Worm (Caenorhabditis elegans) whole organism, L2 larva: Measurements from ENCODE around the gene C48B4.10.

Source experiments
- C34F6.9 ChIP-seq: fragments of 150-350 bp; optimal IDR thresholded peaks from 2 replicates; lab custom pipeline; 2014; ENCODE audit warnings: missing biosample characterization, missing genetic modification characterization
- Y55F3AM.14 ChIP-seq: fragments of 200-800 bp; sonication (Bioruptor generic); optimal IDR thresholded peaks from 2 replicates; lab custom pipeline; 2018; ENCODE audit warnings: mild to moderate bottlenecking, missing genetic modification characterization, missing compliant biosample characterization
- alr-1 ChIP-seq: fragments of 150-350 bp; optimal IDR thresholded peaks from 2 replicates; lab custom pipeline; 2014; ENCODE audit warnings: missing biosample characterization, missing genetic modification characterization
- aly-2 ChIP-seq: fragments of 150-350 bp; optimal IDR thresholded peaks from 2 replicates; lab custom pipeline; 2014; ENCODE audit warnings: missing biosample characterization, missing genetic modification characterization
- ceh-16 ChIP-seq: fragments of 150-350 bp; optimal IDR thresholded peaks from 2 replicates; lab custom pipeline; 2014; ENCODE audit warnings: missing biosample characterization, missing genetic modification characterization
- dmd-4 ChIP-seq: sonication (generic microtip); optimal IDR thresholded peaks from 2 replicates; lab custom pipeline; 2017; ENCODE audit warnings: missing biosample characterization, missing genetic modification characterization
- egl-27 ChIP-seq: sonication (generic microtip); optimal IDR thresholded peaks from 3 replicates; lab custom pipeline; 2017; ENCODE audit warnings: missing biosample characterization, missing genetic modification reagents, missing genetic modification characterization
- elt-1 ChIP-seq: fragments of 150-350 bp; optimal IDR thresholded peaks from 2 replicates; lab custom pipeline; 2014; ENCODE audit warnings: missing biosample characterization, missing genetic modification characterization
- elt-3 ChIP-seq: sonication (generic microtip); optimal IDR thresholded peaks from 2 replicates; lab custom pipeline; 2017; ENCODE audit warnings: missing biosample characterization, missing genetic modification characterization
- gmeb-1 ChIP-seq: fragments of 150-350 bp; optimal IDR thresholded peaks from 2 replicates; lab custom pipeline; 2014; ENCODE audit warnings: missing biosample characterization, missing genetic modification characterization
- lin-13 ChIP-seq: fragments of 150-350 bp; optimal IDR thresholded peaks from 2 replicates; lab custom pipeline; 2014; ENCODE audit warnings: missing biosample characterization, missing genetic modification reagents, missing genetic modification characterization
- lin-39 ChIP-seq: fragments of 150-350 bp; optimal IDR thresholded peaks from 2 replicates; lab custom pipeline; 2014; ENCODE audit warnings: missing biosample characterization, missing genetic modification reagents, missing genetic modification characterization
- mab-5 ChIP-seq: fragments of 150-350 bp; optimal IDR thresholded peaks from 2 replicates; lab custom pipeline; 2014; ENCODE audit warnings: missing biosample characterization, missing genetic modification characterization
- mbf-1 ChIP-seq: sonication (generic microtip); optimal IDR thresholded peaks from 2 replicates; lab custom pipeline; 2017; ENCODE audit warnings: missing biosample characterization, missing genetic modification characterization
- nhr-10 ChIP-seq: sonication (generic microtip); optimal IDR thresholded peaks from 2 replicates; lab custom pipeline; 2017; ENCODE audit warnings: missing biosample characterization, missing genetic modification characterization
- nhr-12 ChIP-seq: fragments of 150-350 bp; optimal IDR thresholded peaks from 2 replicates; lab custom pipeline; 2014; ENCODE audit warnings: missing biosample characterization, missing genetic modification characterization
- nhr-129 ChIP-seq: fragments of 150-350 bp; optimal IDR thresholded peaks from 2 replicates; lab custom pipeline; 2014; ENCODE audit warnings: missing biosample characterization, missing genetic modification characterization
- nhr-21 ChIP-seq: fragments of 150-350 bp; optimal IDR thresholded peaks from 2 replicates; lab custom pipeline; 2014; ENCODE audit warnings: missing biosample characterization, missing genetic modification characterization
- nhr-23 ChIP-seq: fragments of 150-350 bp; optimal IDR thresholded peaks from 2 replicates; lab custom pipeline; 2014; ENCODE audit warnings: missing biosample characterization, missing genetic modification reagents, missing genetic modification characterization
- nhr-237 ChIP-seq: fragments of 150-350 bp; optimal IDR thresholded peaks from 2 replicates; lab custom pipeline; 2014; ENCODE audit warnings: missing biosample characterization, missing genetic modification characterization
- nhr-6 ChIP-seq: fragments of 150-350 bp; optimal IDR thresholded peaks from 2 replicates; lab custom pipeline; 2014; ENCODE audit warnings: missing biosample characterization, missing genetic modification characterization
- nhr-77 ChIP-seq: fragments of 150-350 bp; optimal IDR thresholded peaks from 2 replicates; lab custom pipeline; 2014; ENCODE audit warnings: missing biosample characterization, missing genetic modification characterization
- peb-1 ChIP-seq: fragments of 150-350 bp; optimal IDR thresholded peaks from 2 replicates; lab custom pipeline; 2014; ENCODE audit warnings: missing biosample characterization, missing genetic modification characterization
- sem-4 ChIP-seq: fragments of 150-350 bp; optimal IDR thresholded peaks from 2 replicates; lab custom pipeline; 2014; ENCODE audit warnings: missing biosample characterization, missing genetic modification reagents, missing genetic modification characterization
- skn-1 ChIP-seq: sonication (generic microtip); optimal IDR thresholded peaks from 2 replicates; lab custom pipeline; 2017; ENCODE audit warnings: missing biosample characterization, missing genetic modification characterization
- sma-3 ChIP-seq: sonication (generic microtip); optimal IDR thresholded peaks from 2 replicates; lab custom pipeline; 2016; ENCODE audit warnings: missing genetic modification reagents, missing genetic modification characterization, missing compliant biosample characterization
- sma-9 ChIP-seq, 2 experiments: fragments of 150-350 bp in 1 of 2; sonication (generic microtip) in 1 of 2; optimal IDR thresholded peaks; 2 replicates each; lab custom pipeline; 2014 to 2016; ENCODE audit warnings: missing genetic modification characterization in 2 of 2, mild to moderate bottlenecking in 1 of 2, missing biosample characterization in 1 of 2, missing compliant biosample characterization in 1 of 2, missing genetic modification reagents in 1 of 2, moderate library complexity in 1 of 2
- unc-55 ChIP-seq: fragments of 150-350 bp; sonication (generic microtip); optimal IDR thresholded peaks from 3 replicates; lab custom pipeline; 2014; ENCODE audit warnings: missing biosample characterization, missing genetic modification reagents, missing genetic modification characterization
- unc-62 ChIP-seq: fragments of 150-350 bp; optimal IDR thresholded peaks from 2 replicates; lab custom pipeline; 2014; ENCODE audit warnings: missing biosample characterization, missing genetic modification reagents, missing genetic modification characterization
- zag-1 ChIP-seq: fragments of 150-350 bp; optimal IDR thresholded peaks from 2 replicates; lab custom pipeline; 2014; ENCODE audit warnings: missing biosample characterization, missing genetic modification characterization
- ztf-11 ChIP-seq: sonication (generic microtip); optimal IDR thresholded peaks from 2 replicates; lab custom pipeline; 2017; ENCODE audit warnings: missing biosample characterization, missing genetic modification characterization

The C48B4.10 gene

ce11 chrIII:9564410-9564809 is at the start of gene C48B4.10:
Gene C48B4.10, minus strand, starts transcription at chrIII:9564510.
- TF ChIP-seq elt-3 (tag; lab: Kevin White, UChicago) = no peak
- TF ChIP-seq nhr-21 (tag; lab: Kevin White, UChicago) = no peak
- TF ChIP-seq unc-55 = no peak
- no peak for TF ChIP-seq lin-39 (tag; lab: Kevin White, UChicago)
- TF ChIP-seq dmd-4 (tag; lab: Kevin White, UChicago) = no peak
- TF ChIP-seq mbf-1 (tag; lab: Kevin White, UChicago) = no peak
- no peak for TF ChIP-seq zag-1 (tag; lab: Kevin White, UChicago)
- TF ChIP-seq ztf-11 (tag; lab: Kevin White, UChicago) = no peak
- TF ChIP-seq, all 48 proteins: peak for 0

ce11 chrIII:9612097-9612496 is 47.8 kb upstream of the C48B4.10 start, which contains the start of gene bbs-4:
Gene bbs-4, minus strand, starts transcription at chrIII:9612197.
- TF ChIP-seq gmeb-1 (tag; lab: Kevin White, UChicago) (no peak), nhr-6 (tag; lab: Kevin White, UChicago) (no peak), mbf-1 (tag; lab: Kevin White, UChicago) (no peak), dmd-4 (tag; lab: Kevin White, UChicago) (no peak), nhr-77 (tag; lab: Kevin White, UChicago) (no peak), C34F6.9 (tag; lab: Kevin White, UChicago) (no peak), sem-4 (no peak), alr-1 (tag; lab: Kevin White, UChicago) (no peak), lin-13 (GFP tag; lab: Kevin White, UChicago) (no peak), unc-55 (no peak), ceh-16 (tag; lab: Kevin White, UChicago) (no peak), elt-3 (tag; lab: Kevin White, UChicago) (no peak), skn-1 (tag; lab: Kevin White, UChicago) (no peak), nhr-10 (tag; lab: Kevin White, UChicago) (no peak), peb-1 (tag; lab: Kevin White, UChicago) (no peak), zag-1 (tag; lab: Kevin White, UChicago) (no peak), Y55F3AM.14 (GFP tag; lab: Kevin White, UChicago) (no peak), elt-1 (tag; lab: Kevin White, UChicago) (no peak), unc-62 (GFP tag; lab: Kevin White, UChicago) (no peak), sma-3 (GFP tag; lab: Kevin White, UChicago) (no peak)

- TF ChIP-seq alr-1 (tag; lab: Kevin White, UChicago) (no peak), nhr-6 (tag; lab: Kevin White, UChicago) (no peak), Y55F3AM.14 (GFP tag; lab: Kevin White, UChicago) (no peak)
- TF ChIP-seq, all 48 proteins: peak for 0
Measured at ce11 chrIII:9608650-9609049, 44.3 kb upstream of the C48B4.10 start, which contains the start of gene clec-161. Gene clec-161, minus strand, starts transcription at chrIII:9608750.

DNA sequence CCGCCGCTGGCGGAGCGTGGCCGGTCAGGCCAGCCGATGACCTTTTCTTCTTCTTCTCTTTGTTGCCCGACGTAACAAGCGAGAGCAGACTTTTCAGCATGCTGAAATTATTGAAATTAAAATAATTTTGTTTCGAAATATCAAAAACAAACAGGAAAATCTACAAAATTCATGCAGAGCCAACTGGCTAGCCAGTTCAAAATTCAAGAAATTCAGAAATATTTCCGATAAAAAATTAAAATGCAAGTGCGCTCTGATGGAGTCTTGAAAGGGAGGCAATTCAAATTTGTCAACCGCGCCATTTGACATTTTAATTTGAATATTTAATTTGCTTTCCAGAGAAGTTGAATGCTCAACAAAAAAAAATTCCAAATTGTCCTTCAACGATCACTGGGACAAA is 36.3 kb upstream of the C48B4.10 start, which contains the start of gene F58A4.2:
TSS of gene F58A4.2 (minus strand) at position 101 of the 400 bp plus-strand sequence.
- no peak for TF ChIP-seq sma-9 (GFP tag; optimal IDR thresholded peaks at IDR 0.05; lab: Kevin White, UChicago)
- no peak for TF ChIP-seq sma-9 (tag; optimal IDR thresholded peaks at IDR 0.05; lab: Kevin White, UChicago)
- TF ChIP-seq nhr-129 = no peak
- no peak for TF ChIP-seq lin-13 (GFP tag; lab: Kevin White, UChicago)
- TF ChIP-seq ztf-11 (tag; lab: Kevin White, UChicago) = no peak
- no peak for TF ChIP-seq aly-2 (tag; lab: Kevin White, UChicago)
- TF ChIP-seq nhr-77 (tag; lab: Kevin White, UChicago) = no peak
- no peak for TF ChIP-seq nhr-21 (tag; lab: Kevin White, UChicago)
- TF ChIP-seq nhr-12 (tag; lab: Kevin White, UChicago) = no peak
- no peak for TF ChIP-seq gmeb-1 (tag; lab: Kevin White, UChicago)
- no peak for TF ChIP-seq egl-27 (tag; lab: Kevin White, UChicago)
- no peak for TF ChIP-seq unc-62 (GFP tag; lab: Kevin White, UChicago)
- TF ChIP-seq nhr-23 (tag; lab: Kevin White, UChicago) = no peak

ce11 chrIII:9598168-9598567 is 33.9 kb upstream of the C48B4.10 start, which contains the start of gene F58A4.1:
Gene F58A4.1, plus strand, starts transcription at chrIII:9598468.
- TF ChIP-seq zag-1 (tag; lab: Kevin White, UChicago) (no peak), nhr-237 (tag; lab: Kevin White, UChicago) (no peak), mab-5 (tag; lab: Kevin White, UChicago) (no peak), lin-39 (tag; lab: Kevin White, UChicago) (no peak)
